Fruit fly (Drosophila melanogaster) whole organism, prepupa: ENCODE data around the gene Ptip.

Source experiments
- Blimp-1 ChIP-seq: fragments of 200-800 bp; sonication (Bioruptor generic); optimal IDR thresholded peaks from 3 replicates; lab custom pipeline; 2017; ENCODE audit warnings: missing biosample characterization, missing genetic modification characterization, mild to moderate bottlenecking, moderate library complexity, missing genetic modification reagents
- CG10631 ChIP-seq: fragments of 200-800 bp; sonication (Bioruptor generic); optimal IDR thresholded peaks from 2 replicates; lab custom pipeline; 2016; ENCODE audit warnings: missing biosample characterization, missing genetic modification characterization
- CG10669 ChIP-seq: fragments of 200-800 bp; sonication (Bioruptor generic); optimal IDR thresholded peaks from 3 replicates; lab custom pipeline; 2018; ENCODE audit warnings: missing biosample characterization, mild to moderate bottlenecking, missing genetic modification characterization, moderate library complexity
- CG11294 ChIP-seq: fragments of 200-800 bp; sonication (Bioruptor generic); IDR thresholded peaks from 2 replicates; pipeline ENCODE4 v1.3.6; 2022; ENCODE audit warnings: missing biosample characterization, missing genetic modification characterization
- CG11762 ChIP-seq: fragments of 200-800 bp; sonication (Bioruptor generic); optimal IDR thresholded peaks from 3 replicates; lab custom pipeline; 2016; ENCODE audit warnings: missing biosample characterization, missing genetic modification characterization; ENCODE audit not compliant: insufficient read depth
- CG11902 ChIP-seq: fragments of 200-800 bp; sonication (Bioruptor generic); optimal IDR thresholded peaks from 3 replicates; lab custom pipeline; 2016; ENCODE audit warnings: missing biosample characterization, missing genetic modification characterization
- CG15336 ChIP-seq: fragments of 200-800 bp; sonication (Bioruptor generic); IDR thresholded peaks from 2 replicates; pipeline ENCODE4 v1.3.6; 2022; ENCODE audit warnings: missing biosample characterization, missing genetic modification characterization
- CG16779 ChIP-seq: fragments of 200-800 bp; sonication (Bioruptor generic); optimal IDR thresholded peaks from 3 replicates; lab custom pipeline; 2017; ENCODE audit warnings: missing biosample characterization, mild to moderate bottlenecking, missing genetic modification characterization
- CG3032 ChIP-seq: fragments of 200-800 bp; optimal IDR thresholded peaks from 2 replicates; lab custom pipeline; 2019; ENCODE audit warnings: missing biosample characterization, mild to moderate bottlenecking, missing genetic modification characterization, moderate library complexity
- CG31627 ChIP-seq: fragments of 200-800 bp; sonication (Bioruptor generic); optimal IDR thresholded peaks from 3 replicates; lab custom pipeline; 2016; ENCODE audit warnings: missing biosample characterization, missing genetic modification characterization
- CG34406 ChIP-seq: fragments of 200-800 bp; sonication (Bioruptor generic); optimal IDR thresholded peaks from 3 replicates; lab custom pipeline; 2016; ENCODE audit warnings: missing biosample characterization, missing genetic modification characterization
- CG3919 ChIP-seq: fragments of 200-800 bp; sonication (Bioruptor generic); optimal IDR thresholded peaks from 3 replicates; lab custom pipeline; 2016; ENCODE audit warnings: missing biosample characterization, missing genetic modification characterization
- CG4318 ChIP-seq: fragments of 200-800 bp; sonication (Bioruptor generic); optimal IDR thresholded peaks from 3 replicates; lab custom pipeline; 2017; ENCODE audit warnings: missing biosample characterization, mild to moderate bottlenecking, missing genetic modification characterization
- CG6163 ChIP-seq: fragments of 200-800 bp; sonication (Bioruptor generic); IDR thresholded peaks from 3 replicates; pipeline ENCODE4 v1.3.6; 2022; ENCODE audit warnings: missing biosample characterization, missing genetic modification characterization
- CG6276 ChIP-seq: fragments of 200-800 bp; sonication (Bioruptor generic); optimal IDR thresholded peaks from 2 replicates; lab custom pipeline; 2017; ENCODE audit warnings: missing biosample characterization, mild to moderate bottlenecking, missing genetic modification characterization
- CG6792 ChIP-seq: fragments of 200-800 bp; sonication (Bioruptor generic); optimal IDR thresholded peaks from 3 replicates; lab custom pipeline; 2016; ENCODE audit warnings: missing biosample characterization, missing genetic modification characterization
- CG6808 ChIP-seq: fragments of 200-800 bp; sonication (Bioruptor generic); optimal IDR thresholded peaks from 3 replicates; lab custom pipeline; 2017; ENCODE audit warnings: missing biosample characterization, missing genetic modification characterization, mild to moderate bottlenecking, moderate library complexity, missing genetic modification reagents
- CG7368 ChIP-seq: fragments of 200-800 bp; sonication (Bioruptor generic); optimal IDR thresholded peaks from 3 replicates; lab custom pipeline; 2016; ENCODE audit warnings: missing biosample characterization, missing genetic modification characterization
- CG8119 ChIP-seq: fragments of 200-800 bp; sonication (Bioruptor generic); IDR thresholded peaks from 3 replicates; pipeline ENCODE4 v1.3.6; 2022; ENCODE audit warnings: missing biosample characterization, missing genetic modification characterization
- CG8319 ChIP-seq: fragments of 200-800 bp; sonication (Bioruptor generic); optimal IDR thresholded peaks from 3 replicates; lab custom pipeline; 2016; ENCODE audit warnings: missing biosample characterization, missing genetic modification characterization
- CG8632 ChIP-seq: fragments of 200-800 bp; sonication (Bioruptor generic); optimal IDR thresholded peaks from 3 replicates; lab custom pipeline; 2016; ENCODE audit warnings: missing biosample characterization, missing genetic modification characterization
- CG9139 ChIP-seq: fragments of 200-800 bp; sonication (Bioruptor generic); optimal IDR thresholded peaks from 3 replicates; lab custom pipeline; 2017; ENCODE audit warnings: missing biosample characterization, mild to moderate bottlenecking, missing genetic modification characterization
- Eip78C ChIP-seq: fragments of 200-800 bp; sonication (Bioruptor generic); peaks from one replicate; lab custom pipeline; 2016; ENCODE audit warnings: missing biosample characterization, missing genetic modification characterization
- Eip93F ChIP-seq: fragments of 200-800 bp; sonication (Bioruptor generic); optimal IDR thresholded peaks from 2 replicates; lab custom pipeline; 2016; ENCODE audit warnings: missing biosample characterization, mild to moderate bottlenecking, missing genetic modification characterization
- Ets96B ChIP-seq: fragments of 200-800 bp; optimal IDR thresholded peaks from 2 replicates; lab custom pipeline; 2019; ENCODE audit warnings: missing biosample characterization, mild to moderate bottlenecking, missing genetic modification characterization, moderate library complexity
- Hr38 ChIP-seq: sonication (Bioruptor generic); optimal IDR thresholded peaks from 2 replicates; lab custom pipeline; 2016; ENCODE audit warnings: missing biosample characterization, missing genetic modification characterization
- Hr39 ChIP-seq: fragments of 200-800 bp; sonication (Bioruptor generic); optimal IDR thresholded peaks from 2 replicates; lab custom pipeline; 2016; ENCODE audit warnings: missing biosample characterization, missing genetic modification characterization
- Hr4 ChIP-seq: fragments of 200-800 bp; sonication (Bioruptor generic); optimal IDR thresholded peaks from 3 replicates; lab custom pipeline; 2016; ENCODE audit warnings: missing biosample characterization, missing genetic modification characterization
- OdsH ChIP-seq: fragments of 200-800 bp; sonication (Bioruptor generic); optimal IDR thresholded peaks from 3 replicates; lab custom pipeline; 2016; ENCODE audit warnings: missing biosample characterization, missing genetic modification characterization
- Smox ChIP-seq: fragments of 200-800 bp; sonication (Bioruptor generic); optimal IDR thresholded peaks from 3 replicates; lab custom pipeline; 2016; ENCODE audit warnings: missing biosample characterization, missing genetic modification characterization
- Sox102F ChIP-seq: fragments of 200-800 bp; sonication (Bioruptor generic); optimal IDR thresholded peaks from 2 replicates; lab custom pipeline; 2016; ENCODE audit warnings: missing biosample characterization, mild to moderate bottlenecking, missing genetic modification characterization
- Sox14 ChIP-seq: fragments of 200-800 bp; sonication (Bioruptor generic); optimal IDR thresholded peaks from 3 replicates; lab custom pipeline; 2016; ENCODE audit warnings: missing biosample characterization, missing genetic modification characterization
- achi ChIP-seq: fragments of 200-800 bp; sonication (Bioruptor generic); optimal IDR thresholded peaks from 3 replicates; lab custom pipeline; 2016; ENCODE audit warnings: missing biosample characterization, missing genetic modification characterization
- acj6 ChIP-seq: fragments of 200-800 bp; sonication (Bioruptor generic); optimal IDR thresholded peaks from 3 replicates; lab custom pipeline; 2016; ENCODE audit warnings: missing biosample characterization, missing genetic modification characterization
- cyc ChIP-seq: fragments of 200-800 bp; sonication (Bioruptor generic); optimal IDR thresholded peaks from 3 replicates; lab custom pipeline; 2016; ENCODE audit warnings: missing biosample characterization, missing genetic modification characterization
- dac ChIP-seq: fragments of 200-800 bp; sonication (Bioruptor generic); optimal IDR thresholded peaks from 2 replicates; lab custom pipeline; 2017; ENCODE audit warnings: missing biosample characterization, mild to moderate bottlenecking, missing genetic modification characterization
- dsx ChIP-seq: fragments of 200-800 bp; optimal IDR thresholded peaks from 3 replicates; lab custom pipeline; 2019; ENCODE audit warnings: missing biosample characterization, mild to moderate bottlenecking, missing genetic modification characterization, moderate library complexity; ENCODE audit not compliant: poor library complexity, severe bottlenecking
- eg ChIP-seq: fragments of 200-800 bp; sonication (Bioruptor generic); IDR thresholded peaks from 3 replicates; pipeline ENCODE4 v1.3.6; 2022; ENCODE audit warnings: missing biosample characterization, missing genetic modification characterization
- fd85E ChIP-seq: fragments of 200-800 bp; sonication (Bioruptor generic); optimal IDR thresholded peaks from 3 replicates; lab custom pipeline; 2016; ENCODE audit warnings: missing biosample characterization, missing genetic modification characterization
- fkh ChIP-seq: fragments of 200-800 bp; sonication (Bioruptor generic); optimal IDR thresholded peaks from 3 replicates; lab custom pipeline; 2017; ENCODE audit warnings: missing biosample characterization, mild to moderate bottlenecking, missing genetic modification characterization, moderate library complexity
- pdm3 ChIP-seq: fragments of 200-800 bp; sonication (Bioruptor generic); optimal IDR thresholded peaks from 3 replicates; lab custom pipeline; 2016; ENCODE audit warnings: missing biosample characterization, missing genetic modification characterization
- salr ChIP-seq, 2 experiments: fragments of 200-800 bp; sonication (Bioruptor generic); optimal IDR thresholded peaks; 3 replicates each; lab custom pipeline; 2016 to 2018; ENCODE audit warnings: missing biosample characterization in 2 of 2, missing genetic modification characterization in 2 of 2, mild to moderate bottlenecking in 1 of 2
- spab ChIP-seq: fragments of 200-800 bp; sonication (Bioruptor generic); optimal IDR thresholded peaks from 2 replicates; lab custom pipeline; 2017; ENCODE audit warnings: missing biosample characterization, mild to moderate bottlenecking, missing genetic modification characterization, missing genetic modification reagents
- ss ChIP-seq, 2 experiments: fragments of 200-800 bp; sonication (Bioruptor generic); optimal IDR thresholded peaks; 2 replicates in 1 of 2; 3 replicates in 1 of 2; lab custom pipeline; 2017 to 2018; ENCODE audit warnings: mild to moderate bottlenecking in 2 of 2, missing biosample characterization in 2 of 2, missing genetic modification characterization in 2 of 2, moderate library complexity in 1 of 2
- svp ChIP-seq: fragments of 200-800 bp; sonication (Bioruptor generic); peaks from one replicate; lab custom pipeline; 2016; ENCODE audit warnings: missing biosample characterization, missing genetic modification characterization
- topi ChIP-seq: fragments of 200-800 bp; sonication (Bioruptor generic); optimal IDR thresholded peaks from 3 replicates; lab custom pipeline; 2016; ENCODE audit warnings: missing biosample characterization, missing genetic modification characterization
- vri ChIP-seq: fragments of 200-800 bp; sonication (Bioruptor generic); optimal IDR thresholded peaks from 3 replicates; lab custom pipeline; 2016; ENCODE audit warnings: missing biosample characterization, mild to moderate bottlenecking, missing genetic modification characterization

The Ptip gene

DNA sequence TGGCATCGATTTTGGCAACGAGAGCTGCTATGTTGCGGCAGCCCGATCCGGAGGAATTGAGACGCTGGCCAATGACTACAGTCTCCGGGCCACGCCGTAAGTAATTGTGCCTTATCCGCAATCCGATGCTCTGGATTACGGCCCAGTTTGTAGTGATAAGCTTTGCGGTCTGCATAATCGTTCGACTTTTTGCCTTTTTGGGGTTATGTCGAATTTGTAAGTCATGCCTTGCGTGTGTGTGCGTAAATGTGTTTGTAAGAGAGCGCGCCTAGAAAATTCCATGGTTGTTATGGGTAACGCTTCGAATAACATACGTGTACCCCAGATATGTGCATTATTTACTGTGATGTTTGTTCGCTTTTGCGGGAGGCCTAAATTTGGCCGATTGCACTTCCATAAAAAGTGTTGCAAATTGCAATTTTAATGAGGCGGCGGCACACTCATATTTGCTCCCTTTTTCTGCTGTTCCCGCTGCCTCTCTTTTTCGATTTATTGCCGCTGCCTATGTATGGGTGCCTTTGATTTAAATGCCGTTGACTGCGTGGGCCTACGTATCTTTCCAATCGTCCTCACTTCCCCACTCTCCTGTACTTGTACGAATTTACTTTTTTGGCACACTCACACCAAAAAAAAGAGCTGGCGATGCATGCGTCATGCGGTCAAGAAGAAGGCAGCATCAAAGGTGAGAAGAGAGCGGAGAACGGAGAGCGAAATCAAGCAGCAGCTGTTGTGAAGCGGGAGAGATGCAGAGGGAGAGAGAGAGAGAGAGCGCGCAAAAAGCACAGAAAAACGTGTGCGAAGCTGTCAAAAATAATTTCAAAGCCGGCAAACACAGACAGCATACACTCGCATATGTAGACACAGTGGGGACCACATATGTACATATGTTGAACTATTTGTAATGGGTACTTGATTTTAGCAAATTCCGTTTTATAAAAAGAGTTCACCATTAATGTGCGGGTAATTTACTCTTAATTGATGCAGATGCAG is 9.0 kb upstream of the Ptip start (continued):
- TF ChIP-seq CG11762 (GFP tag; lab: Kevin White, UChicago) (no peak), eg (GFP tag; lab: Robert Waterston, UW) (peak; percentile 46; the same call in 1 of the 3 replicates), CG31627 (GFP tag; lab: Kevin White, UChicago) (peak; percentile 1), dsx (GFP tag; lab: Kevin White, UChicago) (no peak), svp (GFP tag; lab: Kevin White, UChicago) (peak; percentile 93)

DNA sequence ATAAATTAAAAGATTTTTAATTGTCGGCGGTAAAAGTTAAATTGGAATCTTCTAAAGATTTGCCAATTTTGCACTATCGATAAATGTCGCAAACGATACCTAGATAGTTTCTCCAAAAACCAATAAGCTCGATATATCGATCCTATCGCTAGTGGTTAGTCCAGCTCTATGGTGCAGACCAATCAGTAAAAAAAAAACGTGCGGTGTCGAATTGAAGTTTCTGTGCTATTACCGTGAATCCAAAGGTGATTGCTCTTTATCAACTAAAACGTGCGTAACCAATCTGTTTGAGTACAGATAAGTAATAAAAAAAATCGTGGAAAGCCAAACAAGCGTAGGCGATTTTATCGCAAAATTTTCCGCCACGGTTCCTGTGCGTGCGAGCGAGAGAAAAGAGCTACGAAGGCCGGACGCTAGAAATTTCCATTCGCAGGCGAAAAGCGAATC is 8.0 kb upstream of the Ptip start, which contains the start of gene Hsp110:
Hsp110 (plus strand) TSS at position 153 of the 447 bp plus-strand sequence.
- TF ChIP-seq CG6163 (no peak), Hr39 (no peak), CG3032 (tag; lab: Kevin White, UChicago) (peak; percentile 2), achi (GFP tag; lab: Kevin White, UChicago) (peak; percentile 26), Hr4 (GFP tag; lab: Kevin White, UChicago) (peak; percentile 16), CG8319 (no peak), CG8119 (GFP tag; lab: Robert Waterston, UW) (no peak), CG6276 (GFP tag; lab: Kevin White, UChicago) (no peak), CG6792 (no peak), pdm3 (no peak), Sox102F (GFP tag; lab: Kevin White, UChicago) (peak; percentile 27), CG9139 (GFP tag; lab: Kevin White, UChicago) (peak; percentile 31), Sox14 (GFP tag; lab: Kevin White, UChicago) (peak; percentile 17), dsx (GFP tag; lab: Kevin White, UChicago) (no peak), salr (GFP tag; optimal IDR thresholded peaks at IDR 0.05; lab: Kevin White, UChicago) (no peak), Hr38 (GFP tag; lab: Kevin White, UChicago) (no peak), cyc (GFP tag; lab: Kevin White, UChicago) (no peak), Eip93F (GFP tag; lab: Kevin White, UChicago) (no peak), CG6808 (no peak), Eip78C (GFP tag; lab: Kevin White, UChicago) (peak; percentile 71), spab (GFP tag; lab: Kevin White, UChicago) (no peak), OdsH (no peak), CG3919 (no peak), CG34406 (GFP tag; lab: Kevin White, UChicago) (no peak), CG4318 (no peak), CG7368 (no peak), Ets96B (peak; percentile 9), svp (GFP tag; lab: Kevin White, UChicago) (peak; percentile 53), CG10631 (GFP tag; lab: Kevin White, UChicago) (no peak), CG11294 (GFP tag; lab: Robert Waterston, UW) (no peak), CG11902 (GFP tag; lab: Kevin White, UChicago) (no peak), CG10669 (no peak), dac (GFP tag; lab: Kevin White, UChicago) (no peak), Blimp-1 (GFP tag; lab: Kevin White, UChicago) (no peak), fd85E (GFP tag; lab: Kevin White, UChicago) (no peak), Smox (no peak), acj6 (GFP tag; lab: Kevin White, UChicago) (no peak), vri (GFP tag; lab: Kevin White, UChicago) (peak; percentile 64), ss (GFP tag; optimal IDR thresholded peaks at IDR 0.05; lab: Kevin White, UChicago) (peak; percentile 33 to 69), CG11762 (GFP tag; lab: Kevin White, UChicago) (no peak), CG8632 (no peak), CG15336 (GFP tag; lab: Robert Waterston, UW) (no peak), topi (GFP tag; lab: Kevin White, UChicago) (peak; percentile 25), CG16779 (tag; lab: Kevin White, UChicago) (peak; percentile 49), fkh (GFP tag; lab: Kevin White, UChicago) (no peak)
